2 worm cellular contexts compared by ENCODE assay signal in genomic region chrV:14197651-14198050, ce11.
TF ChIP-seq lines count a peak whose summit lies in the region.

No protein-coding gene starts in this region.

TF ChIP-seq in whole organism, L4 larva, 104 proteins besides CTCF, POLR2A, EP300 and RAD21 (continued from another document):
- TF ChIP-seq snpc-1.2 (GFP tag; IDR thresholded peaks at IDR 0.05; lab: Robert Waterston, UW) (no peak), Y48G9A.11 (GFP tag; IDR thresholded peaks at IDR 0.05; lab: Robert Waterston, UW) (no peak), pha-4 (GFP tag; IDR thresholded peaks at IDR 0.05; lab: Robert Waterston, UW) (peak; percentile 44; the same call in 1 of the 2 replicates), pha-4 (tag; optimal IDR thresholded peaks at IDR 0.05; lab: Kevin White, UChicago) (no peak), nhr-111 (GFP tag; optimal IDR thresholded peaks at IDR 0.05; lab: Kevin White, UChicago) (no peak), nhr-42 (GFP tag; IDR thresholded peaks at IDR 0.05; lab: Robert Waterston, UW) (no peak), lin-29 (GFP tag; IDR thresholded peaks at IDR 0.05; lab: Robert Waterston, UW) (no peak), ctbp-1 (GFP tag; IDR thresholded peaks at IDR 0.05; lab: Robert Waterston, UW) (0 out of 2 replicates have a peak, but pooled peaks have one; percentile 41), zag-1 (tag; optimal IDR thresholded peaks at IDR 0.05; lab: Kevin White, UChicago) (no peak), egl-43 (GFP tag; IDR thresholded peaks at IDR 0.05; lab: Robert Waterston, UW) (no peak), nhr-41 (GFP tag; IDR thresholded peaks at IDR 0.05; lab: Robert Waterston, UW) (no peak), D1046.2 (GFP tag; IDR thresholded peaks at IDR 0.05; lab: Robert Waterston, UW) (no peak), daf-8 (GFP tag; IDR thresholded peaks at IDR 0.05; lab: Robert Waterston, UW) (no peak), dmd-9 (GFP tag; IDR thresholded peaks at IDR 0.05; lab: Robert Waterston, UW) (no peak), aha-1 (tag; lab: Kevin White, UChicago) (peak; percentile 57), F37D6.2 (tag; optimal IDR thresholded peaks at IDR 0.05; lab: Kevin White, UChicago) (no peak), jun-1 (tag; optimal IDR thresholded peaks at IDR 0.05; lab: Kevin White, UChicago) (no peak), ztf-7 (tag; optimal IDR thresholded peaks at IDR 0.05; lab: Kevin White, UChicago) (no peak), zip-11 (GFP tag; IDR thresholded peaks at IDR 0.05; lab: Robert Waterston, UW) (no peak), unc-39 (tag; optimal IDR thresholded peaks at IDR 0.05; lab: Kevin White, UChicago) (no peak), ZK337.2 (GFP tag; IDR thresholded peaks at IDR 0.05; lab: Robert Waterston, UW) (0 out of 2 replicates have a peak, but pooled peaks have one; percentile 5)

TF ChIP-seq in whole organism, young adult, 124 proteins besides CTCF, POLR2A, EP300 and RAD21 (continued from another document):
- TF ChIP-seq F49E8.2 (tag; optimal IDR thresholded peaks at IDR 0.05; lab: Kevin White, UChicago; ENCODE audit: insufficient read depth) (no peak), aptf-2 (GFP tag; conservative IDR thresholded peaks at IDR 0.05; lab: Robert Waterston, UW) (no peak), bed-2 (GFP tag; IDR thresholded peaks at IDR 0.05; lab: Robert Waterston, UW) (no peak), sea-2 (GFP tag; IDR thresholded peaks at IDR 0.05; lab: Robert Waterston, UW) (no peak), B0019.2 (GFP tag; conservative IDR thresholded peaks at IDR 0.05; lab: Robert Waterston, UW) (0 out of 2 replicates have a peak, but pooled peaks have one; percentile 13), snpc-1.3 (tag; optimal IDR thresholded peaks at IDR 0.05; lab: Kevin White, UChicago; ENCODE audit: insufficient read depth) (peak; percentile 4), gei-17 (GFP tag; optimal IDR thresholded peaks at IDR 0.05; lab: Kevin White, UChicago) (no peak), nhr-179 (tag; optimal IDR thresholded peaks at IDR 0.05; lab: Kevin White, UChicago) (no peak), pha-4 (tag; optimal IDR thresholded peaks at IDR 0.05; lab: Kevin White, UChicago) (no peak), mel-28 (tag; optimal IDR thresholded peaks at IDR 0.05; lab: Kevin White, UChicago; ENCODE audit: borderline replicate concordance) (no peak), ets-4 (GFP tag; optimal IDR thresholded peaks at IDR 0.05; lab: Kevin White, UChicago) (no peak), fkh-3 (tag; optimal IDR thresholded peaks at IDR 0.05; lab: Kevin White, UChicago) (no peak), F52B5.7 (tag; optimal IDR thresholded peaks at IDR 0.05; lab: Kevin White, UChicago) (peak; percentile 44), snpc-4 (GFP tag; optimal IDR thresholded peaks at IDR 0.05; lab: Kevin White, UChicago) (no peak), snpc-4 (tag; optimal IDR thresholded peaks at IDR 0.05; lab: Kevin White, UChicago) (no peak), rcor-1 (GFP tag; IDR thresholded peaks at IDR 0.05; lab: Robert Waterston, UW) (no peak), hrde-1 (tag; optimal IDR thresholded peaks at IDR 0.05; lab: Kevin White, UChicago; ENCODE audit: borderline replicate concordance) (no peak), let-526 (GFP tag; IDR thresholded peaks at IDR 0.05; lab: Robert Waterston, UW) (no peak), ccch-3 (GFP tag; optimal IDR thresholded peaks at IDR 0.05; lab: Kevin White, UChicago) (no peak), ztf-28 (GFP tag; IDR thresholded peaks at IDR 0.05; lab: Robert Waterston, UW) (no peak), dpl-1 (GFP tag; optimal IDR thresholded peaks at IDR 0.05; lab: Kevin White, UChicago) (no peak), zim-3 (tag; optimal IDR thresholded peaks at IDR 0.05; lab: Kevin White, UChicago) (peak; percentile 19), D2030.7 (GFP tag; IDR thresholded peaks at IDR 0.05; lab: Robert Waterston, UW) (no peak), rpc-1 (optimal IDR thresholded peaks at IDR 0.05; lab: Kevin White, UChicago) (no peak), rpc-1 (tag; optimal IDR thresholded peaks at IDR 0.05; lab: Kevin White, UChicago) (no peak), hlh-12 (tag; optimal IDR thresholded peaks at IDR 0.05; lab: Kevin White, UChicago) (no peak), attf-6 (GFP tag; IDR thresholded peaks at IDR 0.05; lab: Robert Waterston, UW) (no peak), bed-1 (GFP tag; IDR thresholded peaks at IDR 0.05; lab: Robert Waterston, UW) (no peak)
